Fruit fly (Drosophila melanogaster): ENCODE results near the gene CG17211.

Gene CG17211

dm6 chr2L:12093652-12094051 is 20.5 kb upstream of the CG17211 start:
- no peak for TF ChIP-seq CG8478 (optimal IDR thresholded peaks at IDR 0.05)
- no peak for TF ChIP-seq CTCF (optimal IDR thresholded peaks at IDR 0.05)

DNA sequence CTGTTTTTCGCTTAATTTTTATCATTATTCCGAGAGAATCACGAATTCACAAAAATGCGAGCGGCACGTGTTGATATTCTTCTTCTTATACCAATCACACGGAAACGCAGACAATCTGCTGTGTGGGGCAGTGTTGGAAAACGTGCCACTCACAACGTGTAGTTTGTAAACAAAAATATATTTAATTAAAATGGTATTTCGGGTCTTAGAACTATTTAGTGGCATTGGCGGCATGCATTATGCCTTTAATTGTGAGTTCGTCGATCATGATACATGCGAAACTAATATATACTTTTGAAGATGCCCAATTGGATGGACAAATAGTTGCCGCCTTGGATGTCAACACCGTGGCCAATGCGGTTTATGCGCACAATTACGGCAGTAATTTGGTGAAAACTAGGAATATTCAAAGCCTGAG is 17.8 kb upstream of the CG17211 start, which contains the start of the genes CG6712 and Mt2:
CG6712 (minus strand) TSS at position 116 of the 418 bp plus-strand sequence.
Mt2 (plus strand) TSS at position 130 of the 418 bp plus-strand sequence.
- TF ChIP-seq CG8478 (optimal IDR thresholded peaks at IDR 0.05), result no peak
- TF ChIP-seq CTCF (optimal IDR thresholded peaks at IDR 0.05), result no peak

DNA sequence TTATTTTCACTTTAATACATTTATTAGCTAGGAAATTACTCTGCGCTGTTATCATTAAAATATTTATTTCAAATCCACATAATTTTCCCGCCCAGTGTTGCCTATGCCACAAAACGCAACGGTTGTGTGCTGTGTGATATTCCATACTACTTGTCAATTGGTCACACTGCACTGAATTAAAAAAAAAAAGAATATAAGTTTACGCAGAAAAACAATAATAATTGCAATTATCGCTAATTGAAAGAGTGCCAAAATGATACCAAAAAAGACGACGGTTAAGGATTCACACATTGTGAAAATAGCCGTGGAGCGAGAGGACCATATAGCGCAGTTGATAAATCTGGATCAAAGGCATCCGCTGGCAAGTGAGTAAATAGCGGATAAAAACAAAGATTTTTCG is 16.5 kb upstream of the CG17211 start, which contains the start of gene Ced-12:
Ced-12 (plus strand) TSS at position 141 of the 400 bp plus-strand sequence.
- TF ChIP-seq CG8478 (optimal IDR thresholded peaks at IDR 0.05) (no peak), CTCF (optimal IDR thresholded peaks at IDR 0.05) (no peak)

DNA sequence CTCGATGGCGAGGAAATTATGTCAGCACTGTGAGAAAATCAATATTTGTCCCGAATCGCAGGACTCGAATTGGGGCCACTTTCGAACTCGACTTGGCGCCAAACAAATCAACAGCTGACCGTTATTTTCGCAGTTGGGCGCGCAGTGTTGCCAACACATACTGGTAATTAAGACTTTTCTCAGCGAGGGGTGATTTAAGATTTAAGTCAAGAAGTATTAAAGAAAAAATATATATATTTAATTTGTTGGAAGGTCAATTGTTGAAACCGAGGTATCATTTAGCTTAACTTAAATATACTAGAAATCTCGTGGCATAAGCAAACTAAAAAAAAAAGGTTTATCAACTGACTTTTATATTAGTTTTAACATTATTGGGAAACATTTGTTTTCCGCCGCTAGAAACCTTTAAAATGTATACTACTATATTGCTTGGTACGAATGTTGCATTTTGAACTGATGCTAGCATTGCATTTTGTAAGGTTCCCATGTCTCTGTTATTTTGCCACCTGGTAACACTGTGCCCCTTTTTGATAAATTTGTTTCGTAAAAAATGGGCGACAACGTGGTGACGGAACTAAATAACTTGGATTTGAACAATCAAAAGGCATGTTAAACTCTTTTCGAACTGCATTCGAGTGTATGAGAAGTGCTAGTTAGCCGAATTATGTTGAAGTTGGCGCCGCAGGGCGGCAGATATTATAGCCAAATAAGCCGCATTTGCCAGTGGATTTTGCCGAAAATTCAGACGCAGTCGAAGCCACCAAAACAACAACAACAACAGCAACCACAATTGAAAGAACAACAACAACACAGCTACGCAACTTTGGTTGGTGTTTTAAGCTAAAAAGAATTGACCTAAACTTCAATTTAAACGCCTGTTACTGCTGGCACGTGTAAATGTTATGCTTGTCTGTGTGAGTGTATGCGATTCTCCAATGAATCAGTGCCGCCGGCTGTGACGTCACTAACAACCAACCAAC is 10.6 kb upstream of the CG17211 start, which contains the start of the genes Patsas and ThrRS:
Patsas (minus strand) TSS at position 55 of the 980 bp plus-strand sequence.
ThrRS (plus strand) TSS at position 521 of the 980 bp plus-strand sequence.
- TF ChIP-seq CTCF (optimal IDR thresholded peaks at IDR 0.05) (peak in 1 of 2 experiments; percentile 10), CG8478 (optimal IDR thresholded peaks at IDR 0.05) (no peak)

- TF ChIP-seq CG8478 (optimal IDR thresholded peaks at IDR 0.05), result no peak
- TF ChIP-seq CTCF (optimal IDR thresholded peaks at IDR 0.05), result no peak
Observed at dm6 chr2L:12107087-12107486, 7.1 kb upstream of the CG17211 start.

dm6 chr2L:12108779-12109564 is 5.2 kb upstream of the CG17211 start, which contains the start of the genes Rab6 and Phae1:
TSS of gene Rab6 (minus strand) at chr2L:12109116.
TSS of gene Phae1 (plus strand) at chr2L:12109417.
- TF ChIP-seq CG8478 (optimal IDR thresholded peaks at IDR 0.05) (no peak), CTCF (optimal IDR thresholded peaks at IDR 0.05) (peak in 1 of 2 experiments; percentile 4)

DNA sequence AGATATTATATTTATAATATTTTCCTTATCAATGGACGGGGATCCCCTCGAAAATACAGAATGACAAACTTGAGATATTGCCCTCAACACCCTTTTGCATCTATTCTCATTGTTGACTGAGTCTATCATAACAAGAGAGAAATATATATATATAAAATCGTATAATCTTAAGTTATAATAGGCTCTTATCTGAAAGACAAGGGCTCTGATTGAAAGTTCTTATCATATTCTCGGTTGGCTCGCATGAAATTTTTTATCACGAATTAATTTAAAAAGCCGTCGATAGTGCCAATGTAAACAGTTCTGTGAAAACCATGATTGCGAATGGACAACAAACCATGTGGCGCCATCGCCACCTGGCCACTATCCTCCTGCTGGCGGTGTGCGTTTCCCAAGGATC is 3.4 kb upstream of the CG17211 start, which contains the start of gene Phae2:
Phae2 (plus strand) TSS at position 301 of the 400 bp plus-strand sequence.
- TF ChIP-seq CTCF (optimal IDR thresholded peaks at IDR 0.05), result no peak
- TF ChIP-seq CG8478 (optimal IDR thresholded peaks at IDR 0.05), result no peak

- TF ChIP-seq CG8478 (optimal IDR thresholded peaks at IDR 0.05) (no peak), CTCF (optimal IDR thresholded peaks at IDR 0.05) (no peak)
Observed at dm6 chr2L:12112943-12113557, 1.1 kb upstream of the CG17211 start.

DNA sequence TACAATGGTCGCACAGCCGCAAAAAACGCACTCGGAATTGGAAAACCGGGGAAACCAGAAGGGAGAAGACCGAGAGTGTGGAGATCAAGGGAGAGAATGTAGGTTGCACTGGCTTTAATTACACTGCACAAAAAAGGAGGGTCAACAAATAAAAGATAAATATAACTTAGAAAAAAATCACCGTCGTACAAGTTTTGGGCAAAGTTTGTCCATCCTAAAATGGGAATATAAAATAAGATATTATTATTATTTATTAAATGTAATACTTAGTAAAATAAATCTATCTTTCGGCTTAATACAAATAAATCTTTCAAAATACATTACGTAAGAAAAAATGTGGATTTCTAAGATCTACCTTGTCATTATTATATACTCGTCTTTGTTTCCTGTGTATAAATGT is 1.6 kb downstream of the CG17211 start:
- no peak for TF ChIP-seq CTCF (optimal IDR thresholded peaks at IDR 0.05)

dm6 chr2L:12120000-12120399 is 5.8 kb downstream of the CG17211 start:
- TF ChIP-seq CG8478 (optimal IDR thresholded peaks at IDR 0.05), result no peak
- no peak for TF ChIP-seq CTCF (optimal IDR thresholded peaks at IDR 0.05)

- no peak for TF ChIP-seq CTCF (optimal IDR thresholded peaks at IDR 0.05)
- no peak for TF ChIP-seq CG8478 (optimal IDR thresholded peaks at IDR 0.05)
Observed at dm6 chr2L:12133275-12134124, 19.3 kb downstream of the CG17211 start, which contains the start of gene rho-6. TSS of gene rho-6 (minus strand) at chr2L:12133411.

DNA sequence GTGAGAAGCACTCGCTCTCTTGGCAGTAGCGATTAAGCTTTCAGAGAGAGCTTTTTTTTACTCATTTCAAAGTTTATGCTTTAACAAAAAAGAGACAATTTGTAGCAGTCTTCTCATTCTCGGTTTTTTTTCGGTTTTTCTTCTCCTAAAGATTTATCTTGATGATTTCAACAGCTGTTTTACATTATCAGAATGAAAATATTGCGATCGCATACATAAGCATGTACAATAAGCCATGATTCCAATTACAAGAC is 19.9 kb downstream of the CG17211 start:
- no peak for TF ChIP-seq CTCF (optimal IDR thresholded peaks at IDR 0.05)
- no peak for TF ChIP-seq CG8478 (optimal IDR thresholded peaks at IDR 0.05)

DNA sequence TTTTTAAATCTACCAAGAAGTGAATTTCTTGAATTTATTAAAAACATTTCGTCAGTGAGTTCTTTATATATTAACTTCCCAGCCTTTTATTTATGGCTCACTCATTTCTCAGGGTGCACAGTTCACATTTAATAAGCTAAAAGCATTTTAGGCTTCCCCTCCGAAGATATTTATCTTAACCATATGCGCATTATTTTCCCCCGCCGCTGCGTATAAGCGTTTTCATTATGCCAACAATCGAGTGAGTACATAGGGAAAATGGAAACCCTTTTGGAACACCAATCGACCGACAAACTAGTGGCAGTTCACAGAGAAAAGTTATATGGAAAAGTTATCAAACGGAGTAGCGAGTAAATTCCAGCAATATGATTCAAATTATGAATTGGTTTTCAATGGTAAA is 23.5 kb downstream of the CG17211 start, which contains the start of gene Gr33a:
Gr33a (plus strand) TSS at position 301 of the 400 bp plus-strand sequence.
- TF ChIP-seq CTCF (optimal IDR thresholded peaks at IDR 0.05) (no peak), CG8478 (optimal IDR thresholded peaks at IDR 0.05) (no peak)

- TF ChIP-seq CTCF (optimal IDR thresholded peaks at IDR 0.05), result no peak
- TF ChIP-seq CG8478 (optimal IDR thresholded peaks at IDR 0.05), result no peak
Observed at dm6 chr2L:12142439-12142838, 28.3 kb downstream of the CG17211 start, which contains the start of gene CG31760. TSS of gene CG31760 (plus strand) at chr2L:12142780.

Data from S2 (cell line).